Fruit fly (Drosophila melanogaster): ENCODE results near the gene Kcmf1.
A peak's percentile ranks its signal among the peaks of the same experiment; 100 is the strongest.

The Kcmf1 gene

DNA sequence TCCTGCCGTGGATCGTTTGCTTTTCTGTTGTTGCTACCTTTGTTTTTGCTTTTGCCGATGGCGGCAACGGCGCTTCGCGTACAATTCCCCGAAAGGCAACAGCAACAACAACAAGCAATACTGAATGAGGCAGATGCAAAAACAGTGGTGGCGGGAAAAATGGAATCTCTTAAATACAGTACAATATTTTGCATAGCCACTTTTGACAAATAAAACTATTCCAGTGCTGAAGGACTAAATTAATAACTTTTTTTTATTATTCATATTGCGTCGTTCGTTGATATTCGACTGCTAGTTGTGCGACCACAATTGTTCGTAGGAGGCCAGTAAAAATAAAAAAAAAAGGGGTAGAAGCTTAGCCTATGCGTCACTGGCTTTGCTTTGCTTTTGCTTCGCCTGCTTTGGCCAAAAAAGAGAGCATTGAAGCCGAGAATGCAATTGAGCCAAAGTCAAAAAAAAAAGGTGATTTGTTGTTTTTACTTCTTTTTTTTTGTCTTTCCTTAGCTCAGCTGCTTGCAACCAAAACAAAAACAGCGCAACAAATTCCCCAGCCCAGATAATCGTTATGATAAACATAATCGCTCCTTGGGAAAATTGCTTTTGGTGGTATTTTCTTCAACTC, 17.2 kb upstream of the Kcmf1 start (continued):
- TF ChIP-seq CG7271 (tag; optimal IDR thresholded peaks at IDR 0.05) (peak; percentile 33), eve (GFP tag; optimal IDR thresholded peaks at IDR 0.05) (peak in 1 of 2 experiments; percentile 88), CG2129 (GFP tag; IDR thresholded peaks at IDR 0.05; ENCODE audit: partially characterized antibody) (no peak), CG31365 (tag; optimal IDR thresholded peaks at IDR 0.05) (peak; percentile 66), CG6654 (GFP tag; optimal IDR thresholded peaks at IDR 0.05) (peak; percentile 60), Dbx (GFP tag; IDR thresholded peaks at IDR 0.05) (peak; percentile 92), Lim3 (GFP tag; IDR thresholded peaks at IDR 0.05) (peak; percentile 83), nau (GFP tag; optimal IDR thresholded peaks at IDR 0.05) (peak; percentile 80), CG17829 (tag; optimal IDR thresholded peaks at IDR 0.05) (peak; percentile 83), org-1 (GFP tag; optimal IDR thresholded peaks at IDR 0.05) (peak; percentile 87), dati (GFP tag; IDR thresholded peaks at IDR 0.05) (peak; percentile 83), Spps (tag; optimal IDR thresholded peaks at IDR 0.05) (peak; percentile 67), bcd (GFP tag; optimal IDR thresholded peaks at IDR 0.05) (peak; percentile 87), pros (GFP tag; optimal IDR thresholded peaks at IDR 0.05) (peak; percentile 46), CG18476 (GFP tag; optimal IDR thresholded peaks at IDR 0.05) (peak; percentile 85), Opbp (GFP tag; IDR thresholded peaks at IDR 0.05; ENCODE audit: partially characterized antibody) (no peak), Doc3 (GFP tag; IDR thresholded peaks at IDR 0.05; ENCODE audit: partially characterized antibody) (no peak), Sry-δ (GFP tag; optimal IDR thresholded peaks at IDR 0.05) (peak; percentile 49), CkIIα-i1 (GFP tag; IDR thresholded peaks at IDR 0.05) (peak; percentile 79), cad (GFP tag; optimal IDR thresholded peaks at IDR 0.05) (no peak), CG2875 (GFP tag; optimal IDR thresholded peaks at IDR 0.05) (peak; percentile 78), CG33557 (GFP tag; optimal IDR thresholded peaks at IDR 0.05) (no peak), CG32532 (GFP tag; IDR thresholded peaks at IDR 0.05) (peak; percentile 84), Lhr (GFP tag; optimal IDR thresholded peaks at IDR 0.05) (peak; percentile 46), CG32767 (GFP tag; IDR thresholded peaks at IDR 0.05) (peak; percentile 90), B-H1 (GFP tag; IDR thresholded peaks at IDR 0.05) (peak; percentile 87; the same call in 2 of the 3 replicates), CG18764 (GFP tag; optimal IDR thresholded peaks at IDR 0.05) (peak; percentile 65), lbe (GFP tag; optimal IDR thresholded peaks at IDR 0.05) (peak; percentile 92), CG1233 (GFP tag; optimal IDR thresholded peaks at IDR 0.05) (peak; percentile 75), CG10654 (GFP tag; optimal IDR thresholded peaks at IDR 0.05) (peak; percentile 81), unpg (GFP tag; optimal IDR thresholded peaks at IDR 0.05) (peak; percentile 91), Neu2 (GFP tag; optimal IDR thresholded peaks at IDR 0.05; ENCODE audit: borderline replicate concordance) (no peak), CG14014 (GFP tag; IDR thresholded peaks at IDR 0.05) (peak; percentile 91), fd102C (GFP tag; optimal IDR thresholded peaks at IDR 0.05) (no peak), CG10462 (GFP tag; optimal IDR thresholded peaks at IDR 0.05) (peak; percentile 63), lilli (GFP tag; optimal IDR thresholded peaks at IDR 0.05) (peak; percentile 94), ham (GFP tag; IDR thresholded peaks at IDR 0.05) (no peak), CG14860 (GFP tag; IDR thresholded peaks at IDR 0.05; ENCODE audit: partially characterized antibody) (no peak), MESR4 (GFP tag; optimal IDR thresholded peaks at IDR 0.05) (peak; percentile 28), CG10431 (GFP tag; optimal IDR thresholded peaks at IDR 0.05) (no peak), pum (GFP tag; optimal IDR thresholded peaks at IDR 0.05) (peak; percentile 82), HLHmδ (GFP tag; optimal IDR thresholded peaks at IDR 0.05) (no peak), repo (GFP tag; optimal IDR thresholded peaks at IDR 0.05) (peak; percentile 68), toy (GFP tag; IDR thresholded peaks at IDR 0.05) (peak; percentile 71; the same call in 1 of the 2 replicates), zen2 (GFP tag; IDR thresholded peaks at IDR 0.05; ENCODE audit: partially characterized antibody) (no peak), luna (GFP tag; optimal IDR thresholded peaks at IDR 0.05) (peak; percentile 42), CG6689 (GFP tag; IDR thresholded peaks at IDR 0.05) (peak; percentile 89), CG4617 (GFP tag; optimal IDR thresholded peaks at IDR 0.05; ENCODE audit: borderline replicate concordance) (peak; percentile 62), CG4854 (GFP tag; optimal IDR thresholded peaks at IDR 0.05) (peak; percentile 80)
